Fruit fly (Drosophila melanogaster) whole organism, embryonic: ENCODE measurements around the gene CG31637.

Source experiments
- Asciz ChIP-seq: fragments of 200-800 bp; sonication (Bioruptor generic); optimal IDR thresholded peaks from 2 replicates; lab custom pipeline; 2017; ENCODE audit warnings: missing biosample characterization, mild to moderate bottlenecking, missing genetic modification characterization, missing genetic modification reagents
- CG10267 ChIP-seq: fragments of 200-800 bp; sonication (Bioruptor generic); optimal IDR thresholded peaks from 2 replicates; lab custom pipeline; 2018; ENCODE audit warnings: missing biosample characterization, mild to moderate bottlenecking, missing genetic modification characterization, moderate library complexity
- CG11398 ChIP-seq: fragments of 200-800 bp; sonication (Bioruptor generic); optimal IDR thresholded peaks from 2 replicates; lab custom pipeline; 2016; ENCODE audit warnings: missing biosample characterization, missing genetic modification characterization
- CG11696 ChIP-seq: fragments of 200-800 bp; sonication (Bioruptor generic); IDR thresholded peaks from 2 replicates; pipeline ENCODE4 v1.3.6; 2022; ENCODE audit warnings: missing biosample characterization, missing genetic modification characterization
- CG12391 ChIP-seq: fragments of 200-800 bp; sonication (Bioruptor generic); optimal IDR thresholded peaks from 3 replicates; lab custom pipeline; 2018; ENCODE audit warnings: missing biosample characterization, mild to moderate bottlenecking, missing genetic modification characterization, moderate library complexity
- CG13287 ChIP-seq: fragments of 200-800 bp; sonication (Bioruptor generic); IDR thresholded peaks from 2 replicates; pipeline ENCODE4 v1.3.6; 2022; ENCODE audit warnings: missing biosample characterization, missing genetic modification characterization; ENCODE audit not compliant: partially characterized antibody
- CG13296 ChIP-seq: fragments of 200-800 bp; sonication (Bioruptor generic); optimal IDR thresholded peaks from 3 replicates; lab custom pipeline; 2018; ENCODE audit warnings: missing biosample characterization, mild to moderate bottlenecking, missing genetic modification characterization
- CG13775 ChIP-seq: fragments of 200-800 bp; sonication (Bioruptor generic); optimal IDR thresholded peaks from 3 replicates; lab custom pipeline; 2017; ENCODE audit warnings: missing biosample characterization, mild to moderate bottlenecking, missing genetic modification characterization
- CG14014 ChIP-seq: fragments of 200-800 bp; sonication (Bioruptor generic); IDR thresholded peaks from 2 replicates; pipeline ENCODE4 v1.3.6; 2022; ENCODE audit warnings: missing biosample characterization, missing genetic modification characterization
- CG1602 ChIP-seq: fragments of 200-800 bp; sonication (Bioruptor generic); optimal IDR thresholded peaks from 3 replicates; lab custom pipeline; 2016; ENCODE audit warnings: missing biosample characterization, missing genetic modification characterization
- CG18619 ChIP-seq: fragments of 200-800 bp; sonication (Bioruptor generic); optimal IDR thresholded peaks from 3 replicates; lab custom pipeline; 2017; ENCODE audit warnings: missing biosample characterization, mild to moderate bottlenecking, missing genetic modification characterization
- CG32772 ChIP-seq: fragments of 200-800 bp; sonication (Bioruptor generic); IDR thresholded peaks from 2 replicates; pipeline ENCODE4 v1.3.6; 2022; ENCODE audit warnings: missing biosample characterization, missing genetic modification characterization
- CG3838 ChIP-seq: fragments of 200-800 bp; sonication (Bioruptor generic); optimal IDR thresholded peaks from 3 replicates; lab custom pipeline; 2016; ENCODE audit warnings: missing biosample characterization, missing genetic modification characterization
- CG4328 ChIP-seq: fragments of 200-800 bp; sonication (Bioruptor generic); optimal IDR thresholded peaks from 3 replicates; lab custom pipeline; 2017; ENCODE audit warnings: missing biosample characterization, missing genetic modification reagents, missing genetic modification characterization
- CG4360 ChIP-seq: fragments of 200-800 bp; sonication (Bioruptor generic); IDR thresholded peaks from 2 replicates; pipeline ENCODE4 v1.3.6; 2022; ENCODE audit warnings: missing biosample characterization, missing genetic modification characterization
- CG6272 ChIP-seq: fragments of 200-800 bp; sonication (Bioruptor generic); IDR thresholded peaks from 2 replicates; pipeline ENCODE4 v1.3.6; 2022; ENCODE audit warnings: missing biosample characterization, missing genetic modification characterization
- CG7745 ChIP-seq: fragments of 200-800 bp; sonication (Bioruptor generic); optimal IDR thresholded peaks from 2 replicates; lab custom pipeline; 2018; ENCODE audit warnings: missing biosample characterization, mild to moderate bottlenecking, missing genetic modification characterization, moderate library complexity
- CG7928 ChIP-seq: fragments of 200-800 bp; sonication (Bioruptor generic); optimal IDR thresholded peaks from 2 replicates; lab custom pipeline; 2017; ENCODE audit warnings: missing biosample characterization, mild to moderate bottlenecking, missing genetic modification characterization
- CG7963 ChIP-seq: fragments of 200-800 bp; sonication (Bioruptor generic); IDR thresholded peaks from 3 replicates; pipeline ENCODE4 v1.3.6; 2022; ENCODE audit warnings: missing biosample characterization, missing genetic modification characterization; ENCODE audit not compliant: partially characterized antibody
- CG9609 ChIP-seq: fragments of 200-800 bp; sonication (Bioruptor generic); optimal IDR thresholded peaks from 3 replicates; lab custom pipeline; 2016; ENCODE audit warnings: missing biosample characterization, missing genetic modification characterization
- D ChIP-seq, 2 experiments: fragments of 200-800 bp in 1 of 2; fragments of >200 bp in 1 of 2; sonication (Bioruptor generic) in 1 of 2; optimal IDR thresholded peaks; 2 replicates in 1 of 2; 3 replicates in 1 of 2; lab custom pipeline; 2017; ENCODE audit warnings: mild to moderate bottlenecking in 1 of 2, missing biosample characterization in 1 of 2, missing genetic modification characterization in 1 of 2, missing genetic modification reagents in 1 of 2
- Dek ChIP-seq: fragments of 200-800 bp; sonication (Bioruptor generic); optimal IDR thresholded peaks from 3 replicates; lab custom pipeline; 2019; ENCODE audit warnings: missing biosample characterization, mild to moderate bottlenecking, missing genetic modification characterization, moderate library complexity
- Dref ChIP-seq: fragments of 200-800 bp; sonication (Bioruptor generic); IDR thresholded peaks from 2 replicates; pipeline ENCODE4 v1.3.6; 2022; ENCODE audit warnings: missing biosample characterization, missing genetic modification characterization
- Gug ChIP-seq: fragments of 200-800 bp; sonication (Bioruptor generic); IDR thresholded peaks from 4 replicates; pipeline ENCODE4 v1.3.6; 2022; ENCODE audit warnings: missing biosample characterization, missing genetic modification characterization
- HLH3B ChIP-seq: fragments of 200-800 bp; sonication (Bioruptor generic); IDR thresholded peaks from 2 replicates; pipeline ENCODE4 v1.3.6; 2022; ENCODE audit warnings: missing biosample characterization, missing genetic modification characterization
- Hmr ChIP-seq: fragments of 200-800 bp; sonication (Bioruptor generic); optimal IDR thresholded peaks from 3 replicates; lab custom pipeline; 2017; ENCODE audit warnings: mild to moderate bottlenecking, missing biosample characterization, missing genetic modification reagents, missing genetic modification characterization
- Nf-YA ChIP-seq: fragments of 200-800 bp; sonication (Bioruptor generic); IDR thresholded peaks from 2 replicates; pipeline ENCODE4 v1.3.6; 2022; ENCODE audit warnings: missing biosample characterization, missing genetic modification characterization
- Ptx1 ChIP-seq: fragments of 200-800 bp; sonication (Bioruptor generic); IDR thresholded peaks from 2 replicates; pipeline ENCODE4 v1.3.6; 2022; ENCODE audit warnings: missing biosample characterization, missing genetic modification characterization
- Sin3A ChIP-seq: fragments of >200 bp; optimal IDR thresholded peaks from 2 replicates; lab custom pipeline; 2018
- Tbp ChIP-seq: fragments of >200 bp; optimal IDR thresholded peaks from 2 replicates; lab custom pipeline; 2018; ENCODE audit warnings: missing biosample characterization, missing genetic modification characterization
- bsh ChIP-seq, 2 experiments: fragments of 200-800 bp; sonication (Bioruptor generic); optimal IDR thresholded peaks; 2 replicates each; lab custom pipeline; 2017 to 2018; ENCODE audit warnings: mild to moderate bottlenecking in 2 of 2, missing biosample characterization in 2 of 2, missing genetic modification characterization in 2 of 2, moderate library complexity in 1 of 2
- cad ChIP-seq: fragments of >200 bp; optimal IDR thresholded peaks from 2 replicates; lab custom pipeline; 2017; ENCODE audit warnings: missing biosample characterization, missing genetic modification characterization
- crol ChIP-seq: fragments of 200-800 bp; sonication (Bioruptor generic); IDR thresholded peaks from 2 replicates; pipeline ENCODE4 v1.3.6; 2022; ENCODE audit warnings: missing biosample characterization, missing genetic modification characterization
- emc ChIP-seq: fragments of 200-800 bp; sonication (Bioruptor generic); optimal IDR thresholded peaks from 2 replicates; lab custom pipeline; 2016; ENCODE audit warnings: missing biosample characterization, missing genetic modification characterization
- ems ChIP-seq: fragments of 200-800 bp; sonication (Bioruptor generic); optimal IDR thresholded peaks from 3 replicates; lab custom pipeline; 2016; ENCODE audit warnings: missing biosample characterization, missing genetic modification characterization
- fd102C ChIP-seq: fragments of 200-800 bp; sonication (Bioruptor generic); optimal IDR thresholded peaks from 2 replicates; lab custom pipeline; 2018; ENCODE audit warnings: missing biosample characterization, mild to moderate bottlenecking, missing genetic modification characterization, moderate library complexity
- fd64A ChIP-seq: fragments of 200-800 bp; sonication (Bioruptor generic); optimal IDR thresholded peaks from 3 replicates; lab custom pipeline; 2018; ENCODE audit warnings: missing biosample characterization, mild to moderate bottlenecking, missing genetic modification characterization
- gcm ChIP-seq: fragments of 200-800 bp; sonication (Bioruptor generic); optimal IDR thresholded peaks from 2 replicates; lab custom pipeline; 2019; ENCODE audit warnings: missing biosample characterization, mild to moderate bottlenecking, missing genetic modification characterization, moderate library complexity
- hb ChIP-seq: fragments of 200-800 bp; sonication (Bioruptor generic); IDR thresholded peaks from 3 replicates; pipeline ENCODE4 v1.3.6; 2022; ENCODE audit warnings: missing biosample characterization, missing genetic modification characterization; ENCODE audit not compliant: partially characterized antibody
- jumu ChIP-seq: fragments of 200-800 bp; sonication (Bioruptor generic); optimal IDR thresholded peaks from 3 replicates; lab custom pipeline; 2016; ENCODE audit warnings: missing biosample characterization, missing genetic modification characterization
- kah ChIP-seq: fragments of 200-800 bp; sonication (Bioruptor generic); optimal IDR thresholded peaks from 2 replicates; lab custom pipeline; 2018; ENCODE audit warnings: missing biosample characterization, mild to moderate bottlenecking, missing genetic modification characterization
- kni ChIP-seq: fragments of 200-800 bp; sonication (Bioruptor generic); optimal IDR thresholded peaks from 3 replicates; lab custom pipeline; 2017; ENCODE audit warnings: mild to moderate bottlenecking, missing biosample characterization, missing genetic modification reagents, missing genetic modification characterization
- lov ChIP-seq, 2 experiments: fragments of 200-800 bp in 1 of 2; fragments of >200 bp in 1 of 2; sonication (Bioruptor generic) in 1 of 2; IDR thresholded peaks in 1 of 2; optimal IDR thresholded peaks in 1 of 2; 2 replicates in 1 of 2; 3 replicates in 1 of 2; pipeline versions ENCODE4 v1.3.6 to Lab custom; 2017 to 2022; ENCODE audit warnings: missing biosample characterization in 1 of 2, missing genetic modification characterization in 1 of 2
- mld ChIP-seq: fragments of 200-800 bp; sonication (Bioruptor generic); IDR thresholded peaks from 3 replicates; pipeline ENCODE4 v1.3.6; 2022; ENCODE audit warnings: missing biosample characterization, missing genetic modification characterization; ENCODE audit not compliant: partially characterized antibody
- sens-2 ChIP-seq: fragments of 200-800 bp; sonication (Bioruptor generic); IDR thresholded peaks from 2 replicates; pipeline ENCODE4 v1.3.6; 2022; ENCODE audit warnings: missing biosample characterization, missing genetic modification characterization
- sqz ChIP-seq: fragments of 200-800 bp; sonication (Bioruptor generic); optimal IDR thresholded peaks from 3 replicates; lab custom pipeline; 2018; ENCODE audit warnings: missing biosample characterization, mild to moderate bottlenecking, missing genetic modification characterization
- tgo ChIP-seq: fragments of 200-800 bp; sonication (Bioruptor generic); IDR thresholded peaks from 3 replicates; pipeline ENCODE4 v1.3.6; 2022; ENCODE audit warnings: missing biosample characterization, missing genetic modification characterization
- twi ChIP-seq: fragments of 200-800 bp; optimal IDR thresholded peaks from 2 replicates; lab custom pipeline; 2019; ENCODE audit warnings: missing biosample characterization, mild to moderate bottlenecking, missing genetic modification characterization, moderate library complexity

The CG31637 gene

DNA sequence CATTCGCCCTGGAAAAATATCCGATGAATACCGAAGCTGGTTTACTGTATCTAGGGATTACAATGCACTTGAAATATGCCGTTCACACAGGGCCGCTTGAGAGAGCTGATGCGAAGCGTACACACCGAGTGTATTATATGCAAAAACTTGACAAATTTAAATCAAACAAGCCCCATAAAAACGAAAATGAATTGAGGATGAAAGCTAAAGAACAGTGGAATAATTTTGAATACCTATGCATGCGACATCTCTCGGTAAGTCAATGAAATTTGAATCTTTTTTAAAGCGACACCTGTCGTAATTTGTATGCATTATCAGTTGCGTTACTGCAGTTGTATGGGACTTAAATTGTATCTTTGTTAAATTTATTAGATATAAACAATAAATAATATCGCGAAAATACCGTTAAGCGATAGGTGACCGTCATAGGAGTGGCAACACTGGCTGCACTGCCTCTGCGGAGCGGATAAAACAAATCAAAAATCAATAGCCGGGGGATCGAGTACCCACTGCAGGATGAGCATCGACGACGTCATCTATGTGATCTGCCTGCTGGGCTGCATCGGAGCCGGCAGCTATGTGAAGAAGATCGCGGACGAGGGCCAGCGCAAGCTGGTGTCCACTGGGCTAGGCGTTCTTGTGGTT is 42.4 kb upstream of the CG31637 start, which contains the start of gene frj (continued):
- TF ChIP-seq ems (GFP tag; lab: Kevin White, UChicago): peak; percentile 56
- TF ChIP-seq Dref (GFP tag; lab: Robert Waterston, UW): peak; percentile 51
- TF ChIP-seq CG10267 (tag; lab: Kevin White, UChicago): peak; percentile 69
- TF ChIP-seq hb (GFP tag; lab: Robert Waterston, UW): peak; percentile 57; the same call in 2 of the 3 replicates
- TF ChIP-seq jumu (GFP tag; lab: Kevin White, UChicago): peak; percentile 82
- peak; percentile 24 for TF ChIP-seq CG11398 (GFP tag; lab: Kevin White, UChicago)
- TF ChIP-seq CG7963 (GFP tag; lab: Robert Waterston, UW): no peak
- 0 out of 2 replicates have a peak, but pooled peaks have one; percentile 33 for TF ChIP-seq CG32772 (GFP tag; lab: Robert Waterston, UW)
- peak; percentile 54 for TF ChIP-seq CG7928 (GFP tag; lab: Kevin White, UChicago)
- TF ChIP-seq CG13287 (GFP tag; lab: Robert Waterston, UW): peak; percentile 67
- peak; percentile 64 for TF ChIP-seq HLH3B (GFP tag; lab: Robert Waterston, UW)
- TF ChIP-seq lov (optimal IDR thresholded peaks at IDR 0.05; lab: Kevin White, UChicago): no peak
- peak; percentile 47; the same call in 1 of the 3 replicates for TF ChIP-seq lov (GFP tag; IDR thresholded peaks at IDR 0.05; lab: Robert Waterston, UW)
- peak; percentile 41 for TF ChIP-seq emc (GFP tag; lab: Kevin White, UChicago)
- no peak for TF ChIP-seq CG11696 (GFP tag; lab: Robert Waterston, UW)
- TF ChIP-seq gcm (GFP tag; lab: Kevin White, UChicago): peak; percentile 10
- peak; percentile 67 for TF ChIP-seq tgo
- TF ChIP-seq CG4328: peak; percentile 20
- peak; percentile 80 for TF ChIP-seq Ptx1 (GFP tag; lab: Robert Waterston, UW)
- TF ChIP-seq Tbp (GFP tag; lab: Kevin White, UChicago): no peak
- peak; percentile 64 for TF ChIP-seq CG14014 (GFP tag; lab: Robert Waterston, UW)
- TF ChIP-seq kah (GFP tag; lab: Kevin White, UChicago): no peak
- TF ChIP-seq CG7745 (tag; lab: Kevin White, UChicago): no peak
- TF ChIP-seq mld (GFP tag; lab: Robert Waterston, UW): no peak
- peak; percentile 69 for TF ChIP-seq CG13775 (GFP tag; lab: Kevin White, UChicago)
- TF ChIP-seq CG3838 (GFP tag; lab: Kevin White, UChicago): peak; percentile 54
- peak; percentile 45 for TF ChIP-seq CG18619 (GFP tag; lab: Kevin White, UChicago)
- TF ChIP-seq sens-2 (GFP tag; lab: Robert Waterston, UW): no peak
- TF ChIP-seq Nf-YA (GFP tag; lab: Robert Waterston, UW): no peak
- TF ChIP-seq CG9609 (GFP tag; lab: Kevin White, UChicago): peak; percentile 85
- TF ChIP-seq cad: no peak
- no peak for TF ChIP-seq fd102C (GFP tag; lab: Kevin White, UChicago)
- peak; percentile 73 for TF ChIP-seq CG12391 (tag; lab: Kevin White, UChicago)
- peak; percentile 74; the same call in 3 of the 4 replicates for TF ChIP-seq Gug (GFP tag; lab: Robert Waterston, UW)
- TF ChIP-seq bsh (GFP tag; optimal IDR thresholded peaks at IDR 0.05; lab: Kevin White, UChicago): peak in 1 of 2 experiments; percentile 39
- peak; percentile 91 for TF ChIP-seq Sin3A (lab: Kevin White, UChicago)
- TF ChIP-seq sqz: no peak
- TF ChIP-seq crol (GFP tag; lab: Robert Waterston, UW): no peak; the same call in none of the 2 replicates
- TF ChIP-seq Hmr (GFP tag; lab: Kevin White, UChicago): peak; percentile 75
- peak; percentile 66 for TF ChIP-seq CG1602 (GFP tag; lab: Kevin White, UChicago)
- TF ChIP-seq CG4360 (GFP tag; lab: Robert Waterston, UW): no peak
- no peak for TF ChIP-seq fd64A (GFP tag; lab: Kevin White, UChicago)
- peak; percentile 4 for TF ChIP-seq CG13296
- peak; percentile 40 for TF ChIP-seq twi (tag; lab: Kevin White, UChicago)
- peak; percentile 29 for TF ChIP-seq D (optimal IDR thresholded peaks at IDR 0.05; lab: Kevin White, UChicago)
- TF ChIP-seq D (GFP tag; optimal IDR thresholded peaks at IDR 0.05; lab: Kevin White, UChicago): peak; percentile 36
- peak; percentile 57 for TF ChIP-seq Dek (tag; lab: Kevin White, UChicago)
- no peak for TF ChIP-seq Asciz
- peak; percentile 52 for TF ChIP-seq CG6272 (GFP tag; lab: Robert Waterston, UW)
- TF ChIP-seq kni (GFP tag; lab: Kevin White, UChicago): no peak
